Fruit fly (Drosophila melanogaster) Kc167 (cell line): ENCODE results near the gene CG13877.

Source experiments
- Myc ChIP-seq: fragments of >200 bp; optimal IDR thresholded peaks from 2 replicates; lab custom pipeline; 2017; ENCODE audit warnings: missing external identifiers
- Sin3A ChIP-seq: fragments of >200 bp; optimal IDR thresholded peaks from 2 replicates; lab custom pipeline; 2018; ENCODE audit warnings: missing external identifiers
- h ChIP-seq: fragments of >200 bp; optimal IDR thresholded peaks from 3 replicates; lab custom pipeline; 2018; ENCODE audit warnings: missing external identifiers
- insv ChIP-seq: fragments of >200 bp; optimal IDR thresholded peaks from 3 replicates; lab custom pipeline; 2018; ENCODE audit warnings: missing external identifiers
- psq ChIP-seq: fragments of >200 bp; optimal IDR thresholded peaks from 2 replicates; lab custom pipeline; 2017; ENCODE audit warnings: missing external identifiers
- ttk ChIP-seq: sonication (Bioruptor generic); optimal IDR thresholded peaks from 2 replicates; lab custom pipeline; 2017; ENCODE audit warnings: missing external identifiers

CG13877 gene

dm6 chr3L:199754-200596, 17.9 kb upstream of the CG13877 start, which contains the start of the genes rno and mri:
rno (minus strand) TSS chr3L:199762.
mri (plus strand) TSS chr3L:200174.
- TF ChIP-seq ttk (lab: Kevin White, UChicago) (no peak), insv (lab: Kevin White, UChicago) (no peak), Myc (lab: Kevin White, UChicago) (no peak), h (lab: Kevin White, UChicago) (no peak), psq (lab: Kevin White, UChicago) (no peak), Sin3A (lab: Kevin White, UChicago) (no peak)

- TF ChIP-seq h (lab: Kevin White, UChicago) (no peak), insv (lab: Kevin White, UChicago) (no peak), psq (lab: Kevin White, UChicago) (no peak), ttk (lab: Kevin White, UChicago) (no peak), Sin3A (lab: Kevin White, UChicago) (no peak), Myc (lab: Kevin White, UChicago) (no peak)
Measured at dm6 chr3L:203536-204135, 14.2 kb upstream of the CG13877 start, which contains the start of gene NitFhit. NitFhit (plus strand) TSS chr3L:203730.

dm6 chr3L:205723-206284, 12.1 kb upstream of the CG13877 start, which contains the start of the genes Gk1 and CG13876:
Gk1 (minus strand) TSS chr3L:205844.
CG13876 (plus strand) TSS chr3L:206134.
- TF ChIP-seq insv (lab: Kevin White, UChicago): no peak
- TF ChIP-seq Myc (lab: Kevin White, UChicago): no peak
- no peak for TF ChIP-seq ttk (lab: Kevin White, UChicago)
- no peak for TF ChIP-seq Sin3A (lab: Kevin White, UChicago)
- no peak for TF ChIP-seq h (lab: Kevin White, UChicago)
- no peak for TF ChIP-seq psq (lab: Kevin White, UChicago)

- no peak for TF ChIP-seq Sin3A (lab: Kevin White, UChicago)
- no peak for TF ChIP-seq ttk (lab: Kevin White, UChicago)
- no peak for TF ChIP-seq h (lab: Kevin White, UChicago)
- no peak for TF ChIP-seq psq (lab: Kevin White, UChicago)
- no peak for TF ChIP-seq Myc (lab: Kevin White, UChicago)
- TF ChIP-seq insv (lab: Kevin White, UChicago): no peak
Measured at dm6 chr3L:211200-211599, 6.7 kb upstream of the CG13877 start, which contains the start of gene Prp4k. Prp4k (minus strand) TSS chr3L:211457.

dm6 chr3L:212520-212919, 5.3 kb upstream of the CG13877 start, which contains the start of the genes thoc7 and Dis3l2:
thoc7 (minus strand) TSS chr3L:212687.
Dis3l2 (plus strand) TSS chr3L:212709.
- TF ChIP-seq Myc (lab: Kevin White, UChicago): no peak
- TF ChIP-seq ttk (lab: Kevin White, UChicago): no peak
- TF ChIP-seq insv (lab: Kevin White, UChicago): no peak
- no peak for TF ChIP-seq psq (lab: Kevin White, UChicago)
- TF ChIP-seq h (lab: Kevin White, UChicago): no peak
- no peak for TF ChIP-seq Sin3A (lab: Kevin White, UChicago)

- no peak for TF ChIP-seq ttk (lab: Kevin White, UChicago)
- no peak for TF ChIP-seq h (lab: Kevin White, UChicago)
- no peak for TF ChIP-seq insv (lab: Kevin White, UChicago)
- no peak for TF ChIP-seq Myc (lab: Kevin White, UChicago)
- TF ChIP-seq Sin3A (lab: Kevin White, UChicago): no peak
- TF ChIP-seq psq (lab: Kevin White, UChicago): no peak
Measured at dm6 chr3L:216325-216724, 1.5 kb upstream of the CG13877 start, which contains the start of gene Kaz1-ORFB. Kaz1-ORFB (plus strand) TSS chr3L:216625.

- TF ChIP-seq psq (lab: Kevin White, UChicago): no peak
- no peak for TF ChIP-seq insv (lab: Kevin White, UChicago)
- TF ChIP-seq Myc (lab: Kevin White, UChicago): no peak
- no peak for TF ChIP-seq Sin3A (lab: Kevin White, UChicago)
- no peak for TF ChIP-seq ttk (lab: Kevin White, UChicago)
- no peak for TF ChIP-seq h (lab: Kevin White, UChicago)
Measured at dm6 chr3L:223019-223902, 5.4 kb downstream of the CG13877 start, which contains the start of the genes pyx and CG33229. pyx (minus strand) TSS chr3L:223069. CG33229 (plus strand) TSS chr3L:223852.

dm6 chr3L:224004-224951, 6.4 kb downstream of the CG13877 start:
- TF ChIP-seq Myc (lab: Kevin White, UChicago) (no peak), insv (lab: Kevin White, UChicago) (no peak), psq (lab: Kevin White, UChicago) (no peak), ttk (lab: Kevin White, UChicago) (no peak), Sin3A (lab: Kevin White, UChicago) (no peak), h (lab: Kevin White, UChicago) (no peak)

dm6 chr3L:225120-225519, 7.3 kb downstream of the CG13877 start:
- TF ChIP-seq h (lab: Kevin White, UChicago) (no peak), Sin3A (lab: Kevin White, UChicago) (no peak)
